Worm (Caenorhabditis elegans) whole organism, midembryonic: ENCODE data around the gene dhs-11.

Experiments
- flt-1 ChIP-seq: fragments of 200-800 bp; sonication (Bioruptor generic); IDR thresholded peaks from 2 replicates; pipeline ENCODE4 v1.3.6; 2022; ENCODE audit warnings: missing genetic modification characterization, missing compliant biosample characterization
- ref-1 ChIP-seq: fragments of 200-800 bp; sonication (Bioruptor generic); conservative IDR thresholded peaks from 2 replicates; pipeline ENCODE4 v1.3.6; 2022; ENCODE audit warnings: missing genetic modification reagents, missing genetic modification characterization, missing compliant biosample characterization
- tab-1 ChIP-seq: fragments of 200-800 bp; sonication (Bioruptor generic); IDR thresholded peaks from 2 replicates; pipeline ENCODE4 v1.3.6; 2022; ENCODE audit warnings: missing genetic modification characterization, missing compliant biosample characterization
- ztf-23 ChIP-seq: fragments of 200-800 bp; sonication (Bioruptor generic); IDR thresholded peaks from 2 replicates; pipeline ENCODE4 v1.3.6; 2022; ENCODE audit warnings: missing genetic modification reagents, missing genetic modification characterization, missing compliant biosample characterization
- ztf-29 ChIP-seq: fragments of 200-800 bp; sonication (Bioruptor generic); IDR thresholded peaks from 2 replicates; pipeline ENCODE4 v1.3.6; 2022; ENCODE audit warnings: missing genetic modification reagents, missing genetic modification characterization, missing compliant biosample characterization

- TF ChIP-seq ref-1 = no peak
- TF ChIP-seq ztf-23 (GFP tag; lab: Robert Waterston, UW) = no peak
- TF ChIP-seq ztf-29 (GFP tag; lab: Robert Waterston, UW) = no peak
- no peak for TF ChIP-seq tab-1
- TF ChIP-seq flt-1 (GFP tag; lab: Robert Waterston, UW) = no peak
Measured at ce11 chrIII:10612333-10612732, 30.3 kb downstream of the dhs-11 start, which contains the start of gene Y39A1A.24.
